Worm (Caenorhabditis elegans): ENCODE data around the gene glb-2.

ce11 chrIV:7228208-7228607 is 34.8 kb downstream of the glb-2 start, which contains the start of gene D2024.5:
- TF ChIP-seq ceh-88 (GFP tag; IDR thresholded peaks at IDR 0.05) (no peak), lin-15B (tag; optimal IDR thresholded peaks at IDR 0.05) (no peak)
